Worm (Caenorhabditis elegans): ENCODE measurements around the gene F42C5.3.
A peak's percentile ranks its signal among the peaks of the same experiment; 100 is the strongest.

F42C5.3 gene

DNA sequence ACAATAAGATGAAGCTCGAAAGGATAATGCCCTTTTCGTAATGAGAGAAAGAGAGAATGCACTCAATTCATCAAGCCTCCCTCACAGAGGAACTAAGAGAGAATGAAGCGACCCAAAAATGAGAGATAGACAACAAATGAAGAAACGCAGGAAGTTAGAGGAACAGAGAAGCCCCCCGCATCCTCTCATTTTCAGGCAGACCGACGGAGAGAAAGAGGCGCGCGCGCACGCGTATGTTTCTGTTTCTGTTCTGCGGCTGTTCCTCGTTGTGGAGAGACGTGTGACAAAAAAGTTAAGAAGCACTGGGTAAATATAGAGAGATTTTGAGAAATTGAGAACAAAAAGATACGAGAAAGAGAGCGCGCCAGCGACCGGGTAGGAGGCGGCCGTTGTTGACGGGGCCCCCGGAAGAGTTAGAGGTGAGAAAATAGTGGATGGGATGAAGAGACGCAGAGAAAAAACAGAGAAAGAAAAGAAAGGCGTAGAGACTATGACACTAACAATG lies 32.6 kb upstream of the F42C5.3 start (continued):
- TF ChIP-seq ceh-8 (GFP tag; optimal IDR thresholded peaks at IDR 0.05) = peak; percentile 50
- TF ChIP-seq nhr-19 (GFP tag; conservative IDR thresholded peaks at IDR 0.05) = peak; percentile 80
- TF ChIP-seq nhr-77 (tag; optimal IDR thresholded peaks at IDR 0.05) = peak; percentile 72
- TF ChIP-seq nhr-28 (tag; optimal IDR thresholded peaks at IDR 0.05) = no peak
- TF ChIP-seq mab-9 (GFP tag; IDR thresholded peaks at IDR 0.05) = no peak
- no peak for TF ChIP-seq unc-62 (GFP tag; optimal IDR thresholded peaks at IDR 0.05)
- TF ChIP-seq dpl-1 (GFP tag; optimal IDR thresholded peaks at IDR 0.05) = peak in 2 of 3 experiments; percentile 50 to 60
- no peak for TF ChIP-seq nhr-237 (tag; optimal IDR thresholded peaks at IDR 0.05)
- TF ChIP-seq isw-1 (GFP tag; IDR thresholded peaks at IDR 0.05) = peak; percentile 66
- TF ChIP-seq ces-1 (GFP tag; optimal IDR thresholded peaks at IDR 0.05) = no peak
- peak; percentile 69 to 80 for TF ChIP-seq efl-1 (optimal IDR thresholded peaks at IDR 0.05)
- peak; percentile 18 to 92 for TF ChIP-seq efl-1 (GFP tag; optimal IDR thresholded peaks at IDR 0.05 in 1 of 2)
- TF ChIP-seq egl-13 (tag; optimal IDR thresholded peaks at IDR 0.05) = peak; percentile 59
- no peak for TF ChIP-seq alr-1 (tag; optimal IDR thresholded peaks at IDR 0.05; ENCODE audit: borderline replicate concordance)
- peak; percentile 95 for TF ChIP-seq nhr-71 (tag; optimal IDR thresholded peaks at IDR 0.05)
- no peak for TF ChIP-seq nhr-76 (tag; optimal IDR thresholded peaks at IDR 0.05)
- TF ChIP-seq ceh-63 (GFP tag; optimal IDR thresholded peaks at IDR 0.05) = no peak
- no peak for TF ChIP-seq efl-3 (GFP tag; optimal IDR thresholded peaks at IDR 0.05)
- TF ChIP-seq blmp-1 (tag; optimal IDR thresholded peaks at IDR 0.05) = peak; percentile 82
- peak; percentile 73 for TF ChIP-seq ztf-4 (tag; optimal IDR thresholded peaks at IDR 0.05)
- TF ChIP-seq F16B12.6 (tag; optimal IDR thresholded peaks at IDR 0.05) = no peak
- peak; percentile 100 for TF ChIP-seq lin-14 (GFP tag; optimal IDR thresholded peaks at IDR 0.05)
- TF ChIP-seq hpl-2 (GFP tag; optimal IDR thresholded peaks at IDR 0.05) = no peak
- peak; percentile 48 to 59 for TF ChIP-seq lin-35 (GFP tag; optimal IDR thresholded peaks at IDR 0.05)
- TF ChIP-seq xbp-1 (tag; optimal IDR thresholded peaks at IDR 0.05) = peak; percentile 74
- peak; percentile 53 for TF ChIP-seq irx-1 (tag; optimal IDR thresholded peaks at IDR 0.05)
- peak; percentile 86 for TF ChIP-seq nhr-20 (tag; optimal IDR thresholded peaks at IDR 0.05)
- TF ChIP-seq elt-2 (tag; optimal IDR thresholded peaks at IDR 0.05) = peak; percentile 33
- peak; percentile 40 for TF ChIP-seq sox-4 (tag; optimal IDR thresholded peaks at IDR 0.05)
- TF ChIP-seq lin-13 (GFP tag; optimal IDR thresholded peaks at IDR 0.05) = peak; percentile 29
- TF ChIP-seq jun-1 (tag; optimal IDR thresholded peaks at IDR 0.05) = peak; percentile 80
- TF ChIP-seq tbx-2 (tag; optimal IDR thresholded peaks at IDR 0.05) = peak; percentile 89
- TF ChIP-seq nhr-85 (tag) = peak; percentile 90
- TF ChIP-seq egl-27 (tag; optimal IDR thresholded peaks at IDR 0.05) = peak; percentile 77 to 79
- no peak for TF ChIP-seq hlh-17 (GFP tag; optimal IDR thresholded peaks at IDR 0.05; ENCODE audit: borderline replicate concordance)
- no peak for TF ChIP-seq nhr-12 (tag; optimal IDR thresholded peaks at IDR 0.05)
- no peak for TF ChIP-seq vab-15 (tag; optimal IDR thresholded peaks at IDR 0.05)
- peak; percentile 67 for TF ChIP-seq nhr-90 (tag; optimal IDR thresholded peaks at IDR 0.05; ENCODE audit: poor library complexity)
- TF ChIP-seq C04F5.9 (tag; optimal IDR thresholded peaks at IDR 0.05) = no peak
- no peak for TF ChIP-seq Y116A8C.19 (tag; optimal IDR thresholded peaks at IDR 0.05; ENCODE audit: borderline replicate concordance)
- TF ChIP-seq grh-1 (GFP tag; IDR thresholded peaks at IDR 0.05) = peak; percentile 53; the same call in 1 of the 2 replicates
- TF ChIP-seq aly-2 (tag; optimal IDR thresholded peaks at IDR 0.05) = no peak
- no peak for TF ChIP-seq sptf-1 (tag; optimal IDR thresholded peaks at IDR 0.05)
- peak; percentile 66; the same call in 1 of the 2 replicates for TF ChIP-seq ceh-88 (GFP tag; IDR thresholded peaks at IDR 0.05)

All from whole organism, L1 larva.